Fruit fly (Drosophila melanogaster): ENCODE data around the gene Cyp4e3.
A peak's percentile ranks its signal among the peaks of the same experiment; 100 is the strongest.

The Cyp4e3 gene

dm6 chr2L:9698923-9699493 lies 50.9 kb downstream of the Cyp4e3 start, which contains the start of gene Pka-C1 (continued):
- TF ChIP-seq CG11723 (GFP tag; optimal IDR thresholded peaks at IDR 0.05) (no peak), CG6254 (GFP tag; optimal IDR thresholded peaks at IDR 0.05) (peak; percentile 35), tgo (GFP tag; IDR thresholded peaks at IDR 0.05) (no peak), grn (GFP tag; optimal IDR thresholded peaks at IDR 0.05) (peak; percentile 81), insv (GFP tag; optimal IDR thresholded peaks at IDR 0.05) (no peak), CG11696 (GFP tag; IDR thresholded peaks at IDR 0.05) (no peak), NfI (GFP tag; optimal IDR thresholded peaks at IDR 0.05) (peak; percentile 38), wdn (GFP tag; IDR thresholded peaks at IDR 0.05) (peak; percentile 50), pho (GFP tag; optimal IDR thresholded peaks at IDR 0.05) (no peak), CG12236 (GFP tag; optimal IDR thresholded peaks at IDR 0.05) (no peak), CG2889 (GFP tag; IDR thresholded peaks at IDR 0.05) (no peak), Hmr (GFP tag; optimal IDR thresholded peaks at IDR 0.05) (peak; percentile 61), CG5180 (GFP tag; optimal IDR thresholded peaks at IDR 0.05) (no peak), CG15269 (tag; optimal IDR thresholded peaks at IDR 0.05) (peak; percentile 10), knrl (GFP tag; IDR thresholded peaks at IDR 0.05; ENCODE audit: partially characterized antibody) (peak; percentile 61; the same call in 2 of the 3 replicates), CG17612 (GFP tag; IDR thresholded peaks at IDR 0.05) (no peak), CG33213 (GFP tag; optimal IDR thresholded peaks at IDR 0.05) (peak; percentile 6), CG9817 (tag; optimal IDR thresholded peaks at IDR 0.05) (peak; percentile 46), CG18011 (GFP tag; optimal IDR thresholded peaks at IDR 0.05) (no peak), abd-A (tag; optimal IDR thresholded peaks at IDR 0.05) (peak; percentile 74), Usf (GFP tag; optimal IDR thresholded peaks at IDR 0.05) (no peak), Ssrp (tag; optimal IDR thresholded peaks at IDR 0.05) (peak; percentile 36), toy (GFP tag; IDR thresholded peaks at IDR 0.05) (no peak), Nf-YC (tag; optimal IDR thresholded peaks at IDR 0.05) (peak; percentile 46), CG8924 (tag; optimal IDR thresholded peaks at IDR 0.05) (peak; percentile 17), phol (tag; optimal IDR thresholded peaks at IDR 0.05) (peak; percentile 52), seq (GFP tag; IDR thresholded peaks at IDR 0.05) (peak; percentile 58; the same call in 1 of the 2 replicates), Lhr (GFP tag; optimal IDR thresholded peaks at IDR 0.05) (peak; percentile 65), CG15696 (tag; optimal IDR thresholded peaks at IDR 0.05) (no peak), CG32532 (GFP tag; IDR thresholded peaks at IDR 0.05) (peak; percentile 38), Hr39 (optimal IDR thresholded peaks at IDR 0.05) (no peak), CG3281 (GFP tag; optimal IDR thresholded peaks at IDR 0.05) (peak; percentile 12), CG10209 (GFP tag; optimal IDR thresholded peaks at IDR 0.05) (no peak), ase (GFP tag; IDR thresholded peaks at IDR 0.05) (0 out of 3 replicates have a peak, but pooled peaks have one; percentile 14), CoRest (tag; optimal IDR thresholded peaks at IDR 0.05) (peak; percentile 58), Drgx (GFP tag; IDR thresholded peaks at IDR 0.05) (0 out of 2 replicates have a peak, but pooled peaks have one; percentile 18), gro (GFP tag; optimal IDR thresholded peaks at IDR 0.05) (no peak), gfzf (GFP tag; optimal IDR thresholded peaks at IDR 0.05) (peak; percentile 94), mirr (GFP tag; optimal IDR thresholded peaks at IDR 0.05) (peak; percentile 7), YL-1 (GFP tag; optimal IDR thresholded peaks at IDR 0.05) (peak; percentile 28), ssp (GFP tag; IDR thresholded peaks at IDR 0.05) (peak; percentile 48), HmgZ (tag; optimal IDR thresholded peaks at IDR 0.05) (peak; percentile 34), ranshi (GFP tag; IDR thresholded peaks at IDR 0.05) (peak; percentile 57; the same call in 1 of the 2 replicates), CG14965 (GFP tag; optimal IDR thresholded peaks at IDR 0.05; ENCODE audit: borderline replicate concordance) (no peak), CG32767 (GFP tag; IDR thresholded peaks at IDR 0.05) (0 out of 2 replicates have a peak, but pooled peaks have one; percentile 23), CG33557 (GFP tag; optimal IDR thresholded peaks at IDR 0.05) (no peak), dan (GFP tag; IDR thresholded peaks at IDR 0.05) (no peak), CG30431 (GFP tag; optimal IDR thresholded peaks at IDR 0.05) (no peak), CG10979 (tag; optimal IDR thresholded peaks at IDR 0.05) (no peak), trh (GFP tag; optimal IDR thresholded peaks at IDR 0.05) (no peak)

Measured in whole organism, embryonic.